Worm (Caenorhabditis elegans) whole organism, late embryonic: ENCODE results near the gene C35D6.4.

Experiments
- ceh-2 ChIP-seq: sonication (generic microtip); optimal IDR thresholded peaks from 2 replicates; lab custom pipeline; 2016; ENCODE audit warnings: missing genotype, missing genetic modification characterization, missing compliant biosample characterization
- ceh-30 ChIP-seq: fragments of 150-350 bp; optimal IDR thresholded peaks from 2 replicates; lab custom pipeline; 2014; ENCODE audit warnings: missing biosample characterization, missing genetic modification characterization
- ceh-34 ChIP-seq: sonication (generic microtip); optimal IDR thresholded peaks from 2 replicates; lab custom pipeline; 2016; ENCODE audit warnings: mild to moderate bottlenecking, missing genetic modification characterization, missing compliant biosample characterization
- elt-2 ChIP-seq: sonication (generic microtip); optimal IDR thresholded peaks from 2 replicates; lab custom pipeline; 2016; ENCODE audit warnings: missing genetic modification reagents, missing genetic modification characterization, missing compliant biosample characterization
- eyg-1 ChIP-seq: sonication (generic microtip); optimal IDR thresholded peaks from 2 replicates; lab custom pipeline; 2016; ENCODE audit warnings: missing genotype, missing genetic modification characterization, missing compliant biosample characterization
- gmeb-2 ChIP-seq: sonication (generic microtip); optimal IDR thresholded peaks from 2 replicates; lab custom pipeline; 2016; ENCODE audit warnings: missing genetic modification characterization, inconsistent platforms, missing compliant biosample characterization
- hlh-8 ChIP-seq: sonication (generic microtip); optimal IDR thresholded peaks from 2 replicates; lab custom pipeline; 2016; ENCODE audit warnings: missing genotype, missing genetic modification characterization, missing compliant biosample characterization
- lim-6 ChIP-seq: sonication (generic microtip); optimal IDR thresholded peaks from 2 replicates; lab custom pipeline; 2016; ENCODE audit warnings: missing genetic modification characterization, missing compliant biosample characterization
- odd-2 ChIP-seq: sonication (generic microtip); optimal IDR thresholded peaks from 2 replicates; lab custom pipeline; 2017; ENCODE audit warnings: antibody characterized with exemption, mild to moderate bottlenecking, missing genetic modification characterization, missing compliant biosample characterization
- ref-2 ChIP-seq: sonication (generic microtip); optimal IDR thresholded peaks from 2 replicates; lab custom pipeline; 2016; ENCODE audit warnings: missing genetic modification characterization, missing compliant biosample characterization
- unc-86 ChIP-seq: sonication (generic microtip); optimal IDR thresholded peaks from 2 replicates; lab custom pipeline; 2016; ENCODE audit warnings: missing genetic modification characterization, missing compliant biosample characterization

DNA sequence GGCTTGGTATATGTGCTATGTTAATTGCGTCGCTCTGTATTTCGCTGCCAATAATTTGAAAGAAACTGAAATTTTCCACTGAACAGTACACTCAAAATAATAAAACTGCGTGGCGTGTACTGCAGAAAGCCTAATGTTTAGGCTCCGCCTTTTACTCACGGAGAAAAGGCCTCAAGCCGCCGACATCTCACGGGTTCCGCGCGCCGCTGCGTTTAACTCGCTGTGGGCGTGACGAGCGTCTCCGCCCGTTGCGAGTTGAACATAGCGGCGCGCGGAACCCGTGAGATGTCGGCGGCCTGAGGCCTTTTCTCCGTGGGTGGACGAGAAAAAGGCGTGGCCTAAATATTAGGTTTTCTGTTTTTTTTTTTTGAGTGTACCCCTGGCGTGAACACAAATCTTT is 33.9 kb downstream of the C35D6.4 start:
- TF ChIP-seq hlh-8 (tag; lab: Kevin White, UChicago) = no peak
- TF ChIP-seq odd-2 (tag; lab: Kevin White, UChicago) = no peak
- no peak for TF ChIP-seq gmeb-2 (tag; lab: Kevin White, UChicago)
- no peak for TF ChIP-seq elt-2 (tag; lab: Kevin White, UChicago)
- no peak for TF ChIP-seq unc-86 (tag; lab: Kevin White, UChicago)
- no peak for TF ChIP-seq lim-6 (tag; lab: Kevin White, UChicago)
- TF ChIP-seq ceh-2 (tag; lab: Kevin White, UChicago) = no peak
- no peak for TF ChIP-seq ceh-34
- no peak for TF ChIP-seq eyg-1
- no peak for TF ChIP-seq ref-2 (tag; lab: Kevin White, UChicago)
- no peak for TF ChIP-seq ceh-30 (tag; lab: Kevin White, UChicago)
